Fruit fly (Drosophila melanogaster) whole organism, embryonic: ENCODE measurements around the gene Vm26Aa.

Experiments used
- Asciz ChIP-seq: fragments of 200-800 bp; sonication (Bioruptor generic); optimal IDR thresholded peaks from 2 replicates; lab custom pipeline; 2017; ENCODE audit warnings: missing biosample characterization, mild to moderate bottlenecking, missing genetic modification characterization, missing genetic modification reagents
- CG10959 ChIP-seq: fragments of 200-800 bp; sonication (Bioruptor generic); IDR thresholded peaks from 2 replicates; pipeline ENCODE4 v1.3.6; 2022; ENCODE audit warnings: missing biosample characterization, missing genetic modification characterization
- CG12744 ChIP-seq: fragments of 200-800 bp; sonication (Bioruptor generic); optimal IDR thresholded peaks from 2 replicates; lab custom pipeline; 2016; ENCODE audit warnings: missing biosample characterization, missing genetic modification characterization
- CG13624 ChIP-seq: fragments of 200-800 bp; sonication (Bioruptor generic); optimal IDR thresholded peaks from 2 replicates; lab custom pipeline; 2016; ENCODE audit warnings: missing biosample characterization, missing genetic modification characterization
- CG14014 ChIP-seq: fragments of 200-800 bp; sonication (Bioruptor generic); IDR thresholded peaks from 2 replicates; pipeline ENCODE4 v1.3.6; 2022; ENCODE audit warnings: missing biosample characterization, missing genetic modification characterization
- CG1529 ChIP-seq: fragments of 200-800 bp; sonication (Bioruptor generic); optimal IDR thresholded peaks from 3 replicates; lab custom pipeline; 2018; ENCODE audit warnings: missing biosample characterization, missing genetic modification characterization
- CG17186 ChIP-seq: fragments of 200-800 bp; sonication (Bioruptor generic); optimal IDR thresholded peaks from 3 replicates; lab custom pipeline; 2017; ENCODE audit warnings: missing biosample characterization, missing genetic modification reagents, missing genetic modification characterization
- CG17359 ChIP-seq: fragments of 200-800 bp; sonication (Bioruptor generic); optimal IDR thresholded peaks from 3 replicates; lab custom pipeline; 2018; ENCODE audit warnings: missing biosample characterization, mild to moderate bottlenecking, missing genetic modification characterization, moderate library complexity
- CG17612 ChIP-seq: fragments of 200-800 bp; sonication (Bioruptor generic); IDR thresholded peaks from 2 replicates; pipeline ENCODE4 v1.3.6; 2022; ENCODE audit warnings: missing biosample characterization, missing genetic modification characterization
- CG1832 ChIP-seq: fragments of 200-800 bp; sonication (Bioruptor generic); optimal IDR thresholded peaks from 2 replicates; lab custom pipeline; 2017; ENCODE audit warnings: missing biosample characterization, mild to moderate bottlenecking, missing genetic modification characterization, inconsistent platforms
- CG34422 ChIP-seq: fragments of 200-800 bp; sonication (Bioruptor generic); IDR thresholded peaks from 3 replicates; pipeline ENCODE4 v1.3.6; 2022; ENCODE audit warnings: missing biosample characterization, missing genetic modification characterization
- CG42726 ChIP-seq: fragments of 200-800 bp; sonication (Bioruptor generic); IDR thresholded peaks from 2 replicates; pipeline ENCODE4 v1.3.6; 2022; ENCODE audit warnings: missing biosample characterization, missing genetic modification characterization; ENCODE audit not compliant: partially characterized antibody
- CG4617 ChIP-seq: fragments of 200-800 bp; sonication (Bioruptor generic); optimal IDR thresholded peaks from 3 replicates; lab custom pipeline; 2016; ENCODE audit warnings: missing biosample characterization, missing genetic modification characterization, borderline replicate concordance
- CG6683 ChIP-seq: fragments of 200-800 bp; sonication (Bioruptor generic); optimal IDR thresholded peaks from 2 replicates; lab custom pipeline; 2017; ENCODE audit warnings: missing biosample characterization, mild to moderate bottlenecking, missing genetic modification characterization, missing genetic modification reagents
- CG6765 ChIP-seq: fragments of 200-800 bp; sonication (Bioruptor generic); optimal IDR thresholded peaks from 3 replicates; lab custom pipeline; 2017; ENCODE audit warnings: missing biosample characterization, mild to moderate bottlenecking, missing genetic modification characterization
- CG7745 ChIP-seq: fragments of 200-800 bp; sonication (Bioruptor generic); optimal IDR thresholded peaks from 2 replicates; lab custom pipeline; 2018; ENCODE audit warnings: missing biosample characterization, mild to moderate bottlenecking, missing genetic modification characterization, moderate library complexity
- CG8089 ChIP-seq: fragments of 200-800 bp; sonication (Bioruptor generic); optimal IDR thresholded peaks from 3 replicates; lab custom pipeline; 2016; ENCODE audit warnings: missing biosample characterization, missing genetic modification characterization
- CG8924 ChIP-seq: fragments of 200-800 bp; optimal IDR thresholded peaks from 3 replicates; lab custom pipeline; 2019; ENCODE audit warnings: missing biosample characterization, mild to moderate bottlenecking, missing genetic modification characterization, moderate library complexity
- CG9727 ChIP-seq: fragments of 200-800 bp; sonication (Bioruptor generic); optimal IDR thresholded peaks from 3 replicates; lab custom pipeline; 2017; ENCODE audit warnings: missing biosample characterization, mild to moderate bottlenecking, missing genetic modification characterization
- Dip2 ChIP-seq: fragments of 200-800 bp; sonication (Bioruptor generic); IDR thresholded peaks from 2 replicates; pipeline ENCODE4 v1.3.6; 2022; ENCODE audit warnings: missing biosample characterization, missing genetic modification characterization
- Fer1 ChIP-seq: fragments of 200-800 bp; sonication (Bioruptor generic); optimal IDR thresholded peaks from 2 replicates; lab custom pipeline; 2017; ENCODE audit warnings: missing biosample characterization, mild to moderate bottlenecking, missing genetic modification characterization
- HLH54F ChIP-seq: fragments of 200-800 bp; sonication (Bioruptor generic); optimal IDR thresholded peaks from 3 replicates; lab custom pipeline; 2016; ENCODE audit warnings: missing biosample characterization, missing genetic modification characterization
- Mad ChIP-seq: fragments of 200-800 bp; sonication (Bioruptor generic); optimal IDR thresholded peaks from 2 replicates; lab custom pipeline; 2016; ENCODE audit warnings: missing biosample characterization, missing genetic modification characterization
- bsh ChIP-seq, 2 experiments: fragments of 200-800 bp; sonication (Bioruptor generic); optimal IDR thresholded peaks; 2 replicates each; lab custom pipeline; 2017 to 2018; ENCODE audit warnings: mild to moderate bottlenecking in 2 of 2, missing biosample characterization in 2 of 2, missing genetic modification characterization in 2 of 2, moderate library complexity in 1 of 2
- caup ChIP-seq: fragments of 200-800 bp; sonication (Bioruptor generic); optimal IDR thresholded peaks from 3 replicates; lab custom pipeline; 2017; ENCODE audit warnings: missing biosample characterization, mild to moderate bottlenecking, missing genetic modification characterization, moderate library complexity; ENCODE audit not compliant: severe bottlenecking
- chm ChIP-seq: fragments of 200-800 bp; sonication (Bioruptor generic); IDR thresholded peaks from 2 replicates; pipeline ENCODE4 v1.3.6; 2022; ENCODE audit warnings: missing biosample characterization, missing genetic modification characterization
- croc ChIP-seq: fragments of 200-800 bp; sonication (Bioruptor generic); conservative IDR thresholded peaks from 3 replicates; pipeline ENCODE4 v1.3.6; 2022; ENCODE audit warnings: missing biosample characterization, missing genetic modification characterization
- crol ChIP-seq: fragments of 200-800 bp; sonication (Bioruptor generic); IDR thresholded peaks from 2 replicates; pipeline ENCODE4 v1.3.6; 2022; ENCODE audit warnings: missing biosample characterization, missing genetic modification characterization
- da ChIP-seq: fragments of 200-800 bp; sonication (Bioruptor generic); optimal IDR thresholded peaks from 2 replicates; lab custom pipeline; 2016; ENCODE audit warnings: missing biosample characterization, missing genetic modification characterization
- exex ChIP-seq: fragments of 200-800 bp; sonication (Bioruptor generic); optimal IDR thresholded peaks from 4 replicates; lab custom pipeline; 2018; ENCODE audit warnings: missing biosample characterization, mild to moderate bottlenecking, missing genetic modification characterization, moderate library complexity
- ftz-f1 ChIP-seq: fragments of 200-800 bp; sonication (Bioruptor generic); optimal IDR thresholded peaks from 2 replicates; lab custom pipeline; 2016; ENCODE audit warnings: missing biosample characterization, missing genetic modification characterization
- gro ChIP-seq: fragments of 200-800 bp; sonication (Bioruptor generic); optimal IDR thresholded peaks from 2 replicates; lab custom pipeline; 2016; ENCODE audit warnings: missing biosample characterization, missing genetic modification characterization
- jumu ChIP-seq: fragments of 200-800 bp; sonication (Bioruptor generic); optimal IDR thresholded peaks from 3 replicates; lab custom pipeline; 2016; ENCODE audit warnings: missing biosample characterization, missing genetic modification characterization
- lab ChIP-seq: fragments of 200-800 bp; sonication (Bioruptor generic); optimal IDR thresholded peaks from 3 replicates; lab custom pipeline; 2017; ENCODE audit warnings: missing biosample characterization, missing genetic modification characterization, mild to moderate bottlenecking, moderate library complexity, missing genetic modification reagents
- lilli ChIP-seq: fragments of 200-800 bp; sonication (Bioruptor generic); optimal IDR thresholded peaks from 3 replicates; lab custom pipeline; 2016; ENCODE audit warnings: missing biosample characterization, missing genetic modification characterization
- luna ChIP-seq: fragments of 200-800 bp; sonication (Bioruptor generic); optimal IDR thresholded peaks from 2 replicates; lab custom pipeline; 2016; ENCODE audit warnings: missing biosample characterization, missing genetic modification characterization
- onecut ChIP-seq: fragments of 200-800 bp; sonication (Bioruptor generic); IDR thresholded peaks from 2 replicates; pipeline ENCODE4 v1.3.6; 2022; ENCODE audit warnings: missing biosample characterization, missing genetic modification characterization
- p53 ChIP-seq: fragments of 200-800 bp; sonication (Bioruptor generic); optimal IDR thresholded peaks from 2 replicates; lab custom pipeline; 2016; ENCODE audit warnings: missing biosample characterization, missing genetic modification characterization
- rib ChIP-seq: fragments of 200-800 bp; sonication (Bioruptor generic); IDR thresholded peaks from 2 replicates; pipeline ENCODE4 v1.3.6; 2022; ENCODE audit warnings: missing biosample characterization, missing genetic modification characterization
- salm ChIP-seq: fragments of 200-800 bp; sonication (Bioruptor generic); optimal IDR thresholded peaks from 2 replicates; lab custom pipeline; 2018; ENCODE audit warnings: missing biosample characterization, mild to moderate bottlenecking, missing genetic modification characterization
- shn ChIP-seq: fragments of 200-800 bp; sonication (Bioruptor generic); optimal IDR thresholded peaks from 3 replicates; lab custom pipeline; 2016; ENCODE audit warnings: missing biosample characterization, missing genetic modification characterization
- sima ChIP-seq: fragments of 200-800 bp; sonication (Bioruptor generic); optimal IDR thresholded peaks from 2 replicates; lab custom pipeline; 2016; ENCODE audit warnings: missing biosample characterization, missing genetic modification characterization
- so ChIP-seq: fragments of 200-800 bp; sonication (Bioruptor generic); IDR thresholded peaks from 3 replicates; pipeline ENCODE4 v1.3.6; 2022; ENCODE audit warnings: missing biosample characterization, missing genetic modification characterization
- sob ChIP-seq: fragments of 200-800 bp; sonication (Bioruptor generic); IDR thresholded peaks from 2 replicates; pipeline ENCODE4 v1.3.6; 2022; ENCODE audit warnings: missing biosample characterization, missing genetic modification characterization
- sr ChIP-seq: fragments of 200-800 bp; sonication (Bioruptor generic); IDR thresholded peaks from 3 replicates; pipeline ENCODE4 v1.3.6; 2022; ENCODE audit warnings: missing biosample characterization, missing genetic modification characterization
- trh ChIP-seq: fragments of 200-800 bp; sonication (Bioruptor generic); optimal IDR thresholded peaks from 2 replicates; lab custom pipeline; 2016; ENCODE audit warnings: missing biosample characterization, missing genetic modification characterization
- twi ChIP-seq: fragments of 200-800 bp; optimal IDR thresholded peaks from 2 replicates; lab custom pipeline; 2019; ENCODE audit warnings: missing biosample characterization, mild to moderate bottlenecking, missing genetic modification characterization, moderate library complexity
- zfh1 ChIP-seq: fragments of 200-800 bp; sonication (Bioruptor generic); IDR thresholded peaks from 3 replicates; pipeline ENCODE4 v1.3.6; 2022; ENCODE audit warnings: missing biosample characterization, missing genetic modification characterization

Gene Vm26Aa

dm6 chr2L:5944305-5945282 is 15.5 kb downstream of the Vm26Aa start (continued):
- TF ChIP-seq Mad (GFP tag; lab: Kevin White, UChicago) (no peak), jumu (GFP tag; lab: Kevin White, UChicago) (peak; percentile 23), lilli (GFP tag; lab: Kevin White, UChicago) (no peak), gro (GFP tag; lab: Kevin White, UChicago) (peak; percentile 67), caup (GFP tag; lab: Kevin White, UChicago) (peak; percentile 39), CG6683 (GFP tag; lab: Kevin White, UChicago) (no peak), CG4617 (no peak), so (peak; percentile 42; the same call in 1 of the 3 replicates), CG34422 (GFP tag; lab: Robert Waterston, UW) (peak; percentile 35; the same call in 1 of the 3 replicates), CG17612 (no peak), CG6765 (GFP tag; lab: Kevin White, UChicago) (no peak), exex (tag; lab: Kevin White, UChicago) (peak; percentile 96), chm (GFP tag; lab: Robert Waterston, UW) (peak; percentile 76; the same call in 1 of the 2 replicates), CG42726 (GFP tag; lab: Robert Waterston, UW) (0 out of 2 replicates have a peak, but pooled peaks have one; percentile 53), lab (GFP tag; lab: Kevin White, UChicago) (no peak), CG10959 (GFP tag; lab: Robert Waterston, UW) (0 out of 2 replicates have a peak, but pooled peaks have one; percentile 14), CG8089 (GFP tag; lab: Kevin White, UChicago) (no peak), CG13624 (peak; percentile 39), Dip2 (GFP tag; lab: Robert Waterston, UW) (no peak), luna (GFP tag; lab: Kevin White, UChicago) (no peak), CG17359 (tag; lab: Kevin White, UChicago) (no peak), sob (GFP tag; lab: Robert Waterston, UW) (peak; percentile 21; the same call in 1 of the 2 replicates), CG12744 (GFP tag; lab: Kevin White, UChicago) (no peak), Asciz (GFP tag; lab: Kevin White, UChicago) (no peak), CG7745 (tag; lab: Kevin White, UChicago) (peak; percentile 3), croc (GFP tag; lab: Robert Waterston, UW) (no peak), salm (tag; lab: Kevin White, UChicago) (peak; percentile 25), bsh (GFP tag; optimal IDR thresholded peaks at IDR 0.05; lab: Kevin White, UChicago) (peak in 1 of 2 experiments; percentile 23), CG1529 (GFP tag; lab: Kevin White, UChicago) (no peak), rib (GFP tag; lab: Robert Waterston, UW) (peak; percentile 35; the same call in 1 of the 2 replicates), sr (GFP tag; lab: Robert Waterston, UW) (0 out of 3 replicates have a peak, but pooled peaks have one; percentile 10), sima (GFP tag; lab: Kevin White, UChicago) (no peak), onecut (GFP tag; lab: Robert Waterston, UW) (peak; percentile 18; the same call in 1 of the 2 replicates), shn (GFP tag; lab: Kevin White, UChicago) (peak; percentile 13), trh (GFP tag; lab: Kevin White, UChicago) (no peak), CG14014 (GFP tag; lab: Robert Waterston, UW) (0 out of 2 replicates have a peak, but pooled peaks have one; percentile 5), CG8924 (tag; lab: Kevin White, UChicago) (no peak), ftz-f1 (peak; percentile 96), da (no peak), zfh1 (GFP tag; lab: Robert Waterston, UW) (0 out of 3 replicates have a peak, but pooled peaks have one; percentile 34), Fer1 (GFP tag; lab: Kevin White, UChicago) (no peak), twi (tag; lab: Kevin White, UChicago) (peak; percentile 55), crol (GFP tag; lab: Robert Waterston, UW) (peak; percentile 56; the same call in 1 of the 2 replicates), HLH54F (GFP tag; lab: Kevin White, UChicago) (no peak), CG17186 (GFP tag; lab: Kevin White, UChicago) (no peak), CG9727 (GFP tag; lab: Kevin White, UChicago) (no peak), p53 (GFP tag; lab: Kevin White, UChicago) (no peak), CG1832 (GFP tag; lab: Kevin White, UChicago) (peak; percentile 47)
